Fruit fly (Drosophila melanogaster): ENCODE results near the gene CG42494.

Gene CG42494

DNA sequence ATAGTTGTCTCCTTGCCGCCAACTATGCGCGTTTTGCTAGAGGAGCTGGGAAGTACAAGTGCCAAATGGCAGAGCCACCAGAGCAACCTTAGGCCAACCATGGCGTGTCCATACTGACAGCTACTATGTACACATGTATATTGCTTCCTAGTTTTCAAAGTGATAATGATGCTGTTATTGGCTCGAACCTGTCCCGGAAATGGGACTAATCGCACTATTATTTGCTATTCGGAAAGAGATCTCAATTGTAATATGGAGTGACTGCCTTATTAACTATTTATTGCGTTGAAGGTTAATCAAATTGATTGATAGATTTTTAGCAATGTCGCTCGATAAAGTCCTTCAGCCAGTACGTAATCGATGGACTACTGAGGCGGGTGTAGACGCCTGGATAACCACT lies 20.1 kb downstream of the CG42494 start, which contains the start of gene CG33159:
TSS of gene CG33159 (minus strand) at position 101 of the 400 bp plus-strand sequence.
- TF ChIP-seq CG9705 (GFP tag; optimal IDR thresholded peaks at IDR 0.05) (no peak), pan (optimal IDR thresholded peaks at IDR 0.05) (no peak), GATAd (GFP tag; optimal IDR thresholded peaks at IDR 0.05) (no peak)

DNA sequence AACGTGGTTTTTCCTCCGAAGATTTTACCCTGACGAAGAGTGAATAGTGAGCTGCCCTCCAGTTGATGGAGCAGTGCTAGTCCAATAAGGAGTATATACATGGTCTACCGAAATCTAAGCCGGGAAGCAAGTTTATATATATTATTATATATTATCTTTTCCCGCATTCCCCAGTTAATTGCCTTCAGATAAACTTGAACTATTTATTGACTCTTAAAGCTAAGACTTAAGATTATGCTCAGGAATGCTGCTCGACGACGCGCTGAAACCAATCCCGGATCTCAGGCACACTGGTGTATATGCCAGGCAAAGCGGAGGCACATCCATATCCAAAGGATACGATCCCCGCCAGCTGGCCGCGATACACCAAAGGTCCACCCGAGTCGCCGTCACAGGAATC lies 21.1 kb downstream of the CG42494 start, which contains the start of gene CG32277:
TSS of gene CG32277 (minus strand) at position 101 of the 400 bp plus-strand sequence.
- TF ChIP-seq ey (GFP tag; optimal IDR thresholded peaks at IDR 0.05) (no peak), Hr78 (GFP tag; optimal IDR thresholded peaks at IDR 0.05) (no peak), dsf (GFP tag; optimal IDR thresholded peaks at IDR 0.05; ENCODE audit: borderline replicate concordance) (no peak), Mio (GFP tag; optimal IDR thresholded peaks at IDR 0.05) (no peak), fru (GFP tag; optimal IDR thresholded peaks at IDR 0.05) (no peak), Vsx2 (GFP tag; optimal IDR thresholded peaks at IDR 0.05; ENCODE audit: partially characterized antibody) (no peak), foxo (GFP tag; optimal IDR thresholded peaks at IDR 0.05) (no peak), rgr (GFP tag; optimal IDR thresholded peaks at IDR 0.05) (no peak), HLH106 (tag; optimal IDR thresholded peaks at IDR 0.05) (no peak), brk (GFP tag; optimal IDR thresholded peaks at IDR 0.05) (no peak), woc (GFP tag; optimal IDR thresholded peaks at IDR 0.05) (no peak), usp (GFP tag; optimal IDR thresholded peaks at IDR 0.05) (no peak), Jra (GFP tag; optimal IDR thresholded peaks at IDR 0.05) (no peak), Dif (GFP tag; optimal IDR thresholded peaks at IDR 0.05; ENCODE audit: partially characterized antibody) (no peak)

DNA sequence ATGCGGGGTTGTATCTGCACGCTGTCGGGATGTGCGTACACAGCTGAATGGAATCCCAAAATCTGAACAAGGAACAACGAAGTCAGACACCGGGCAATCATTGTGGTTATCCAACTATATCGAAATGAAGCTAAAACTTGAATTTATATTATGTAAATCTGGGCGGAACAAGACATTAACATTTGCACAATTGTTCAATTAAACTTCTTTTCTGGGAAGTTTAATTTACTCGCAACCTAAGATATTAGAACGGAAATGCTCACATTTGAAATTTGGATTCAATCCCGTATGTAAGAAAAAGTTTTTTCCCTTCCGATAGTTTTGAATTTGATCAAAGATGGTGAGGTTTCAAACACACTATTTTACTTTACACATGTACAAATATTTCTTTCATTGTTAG lies 22.1 kb downstream of the CG42494 start, which contains the start of gene CG33160:
TSS of gene CG33160 (minus strand) at position 101 of the 400 bp plus-strand sequence.
- no peak for TF ChIP-seq jim (GFP tag; optimal IDR thresholded peaks at IDR 0.05)
- TF ChIP-seq Mio (GFP tag; optimal IDR thresholded peaks at IDR 0.05) = no peak
- TF ChIP-seq CG32264 (GFP tag; optimal IDR thresholded peaks at IDR 0.05) = no peak
- TF ChIP-seq ey (GFP tag; optimal IDR thresholded peaks at IDR 0.05) = no peak
- TF ChIP-seq foxo (GFP tag; optimal IDR thresholded peaks at IDR 0.05) = no peak
- TF ChIP-seq dsf (GFP tag; optimal IDR thresholded peaks at IDR 0.05; ENCODE audit: borderline replicate concordance) = no peak

DNA sequence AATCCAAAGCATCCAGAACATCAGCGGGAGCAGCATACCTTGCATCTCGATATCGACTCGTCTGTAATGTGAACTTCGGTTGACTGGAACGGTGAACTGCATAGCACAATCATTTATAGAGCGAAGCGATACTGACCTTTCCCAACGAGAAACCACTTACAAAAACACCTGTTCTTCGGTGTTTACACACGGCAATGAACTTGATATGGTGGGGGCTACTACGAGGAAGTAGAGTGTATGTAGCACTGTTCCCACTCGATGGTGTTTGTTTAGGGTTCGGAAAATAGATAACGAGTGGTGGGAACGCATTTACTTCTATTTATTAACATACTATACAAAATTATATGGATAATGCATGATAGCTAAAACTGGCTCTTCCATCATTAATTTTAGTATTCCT lies 24.7 kb downstream of the CG42494 start, which contains the start of the genes CG32269 and CG32270:
TSS of gene CG32269 (minus strand) at position 91 of the 400 bp plus-strand sequence.
TSS of gene CG32270 (minus strand) at position 91 of the 400 bp plus-strand sequence.
- TF ChIP-seq Hr83 (GFP tag; optimal IDR thresholded peaks at IDR 0.05; ENCODE audit: poor library complexity, severe bottlenecking) = peak; percentile 92
- TF ChIP-seq brk (GFP tag; optimal IDR thresholded peaks at IDR 0.05) = no peak

DNA sequence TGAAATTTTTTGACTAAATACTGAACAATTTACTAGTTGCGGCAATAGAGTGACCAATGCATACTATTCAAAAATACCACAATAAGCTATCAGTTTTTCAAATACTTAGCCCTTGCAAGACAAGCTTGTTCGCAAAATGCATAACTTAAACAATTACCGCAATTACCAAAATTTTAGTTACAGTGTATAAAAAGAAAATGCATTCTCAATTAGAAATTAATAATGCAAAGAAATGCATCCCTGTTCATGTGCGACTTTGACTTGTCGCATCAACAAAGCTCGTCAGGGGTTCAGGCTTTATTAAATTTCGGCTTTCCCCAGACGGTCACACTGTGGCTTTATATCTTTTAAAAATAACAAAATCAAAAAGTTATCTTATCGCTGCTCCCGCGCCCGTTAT lies 34.7 kb downstream of the CG42494 start, which contains the start of the genes hob and nSMase:
TSS of gene hob (minus strand) at position 62 of the 400 bp plus-strand sequence.
TSS of gene nSMase (plus strand) at position 298 of the 400 bp plus-strand sequence.
- TF ChIP-seq OdsH (GFP tag; optimal IDR thresholded peaks at IDR 0.05) (peak; percentile 34), tai (GFP tag; optimal IDR thresholded peaks at IDR 0.05) (no peak), Dfd (GFP tag; optimal IDR thresholded peaks at IDR 0.05) (no peak)

DNA sequence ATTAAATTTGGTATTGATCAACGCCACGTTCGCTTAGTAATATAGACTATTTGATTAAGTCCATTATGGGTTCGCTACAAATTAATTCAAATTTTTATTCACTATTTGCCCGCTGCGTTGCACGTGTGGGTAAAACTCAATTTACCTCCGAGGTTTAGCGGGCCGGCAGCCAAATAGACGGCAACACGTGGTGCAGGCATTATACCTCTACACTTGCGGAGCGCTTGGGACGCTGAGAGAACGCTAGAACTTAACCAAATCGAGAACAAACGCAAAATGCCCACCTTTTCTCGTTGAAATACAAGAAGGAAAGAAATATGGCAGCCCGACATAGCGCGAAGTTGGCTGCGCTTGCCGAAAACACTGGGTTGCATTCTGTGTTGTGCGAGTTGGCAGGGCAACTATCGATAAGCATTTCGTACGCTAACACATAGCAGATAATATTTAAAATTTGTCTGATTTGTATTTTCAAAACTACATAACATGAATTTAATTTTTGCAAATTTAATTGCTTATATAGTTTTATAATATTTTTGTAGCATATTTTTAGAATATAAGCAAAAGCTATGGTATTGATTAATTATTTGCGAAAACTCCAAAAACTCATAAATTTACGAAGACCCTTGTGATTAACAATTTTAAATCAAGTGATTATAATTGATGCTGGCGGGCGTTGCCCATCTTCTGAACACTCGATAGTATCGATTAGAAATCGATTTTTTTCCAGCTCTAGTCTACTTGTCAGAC lies 38.6 kb downstream of the CG42494 start, which contains the start of the genes RpL28 and eIF1:
TSS of gene RpL28 (minus strand) at position 318 of the 747 bp plus-strand sequence.
TSS of gene eIF1 (plus strand) at position 699 of the 747 bp plus-strand sequence.
- TF ChIP-seq CrebA (GFP tag; optimal IDR thresholded peaks at IDR 0.05; ENCODE audit: borderline replicate concordance) (no peak), h (GFP tag; optimal IDR thresholded peaks at IDR 0.05) (peak; percentile 89), tai (GFP tag; optimal IDR thresholded peaks at IDR 0.05) (no peak), GATAd (GFP tag; optimal IDR thresholded peaks at IDR 0.05) (no peak), dl (GFP tag; optimal IDR thresholded peaks at IDR 0.05; ENCODE audit: insufficient read depth in 1 of 2, partially characterized antibody in 2 of 2) (no peak), Jra (GFP tag; optimal IDR thresholded peaks at IDR 0.05) (peak; percentile 84), rgr (GFP tag; optimal IDR thresholded peaks at IDR 0.05) (peak; percentile 96), CG32264 (GFP tag; optimal IDR thresholded peaks at IDR 0.05) (peak; percentile 65), jim (GFP tag; optimal IDR thresholded peaks at IDR 0.05) (no peak), HLH106 (tag; optimal IDR thresholded peaks at IDR 0.05) (peak; percentile 86), N (GFP tag; optimal IDR thresholded peaks at IDR 0.05) (no peak), fru (GFP tag; optimal IDR thresholded peaks at IDR 0.05) (peak; percentile 55), Hr83 (GFP tag; optimal IDR thresholded peaks at IDR 0.05; ENCODE audit: poor library complexity, severe bottlenecking) (peak; percentile 99), woc (GFP tag; optimal IDR thresholded peaks at IDR 0.05) (peak; percentile 45), dmrt93B (GFP tag; optimal IDR thresholded peaks at IDR 0.05) (peak; percentile 96), foxo (GFP tag; optimal IDR thresholded peaks at IDR 0.05) (peak in 1 of 2 experiments; percentile 90), Abd-B (GFP tag; optimal IDR thresholded peaks at IDR 0.05) (no peak), Dif (GFP tag; optimal IDR thresholded peaks at IDR 0.05; ENCODE audit: partially characterized antibody) (peak; percentile 14), OdsH (GFP tag; optimal IDR thresholded peaks at IDR 0.05) (peak; percentile 84), usp (GFP tag; optimal IDR thresholded peaks at IDR 0.05) (no peak), CG9705 (GFP tag; optimal IDR thresholded peaks at IDR 0.05) (peak; percentile 92), Sp1 (GFP tag; optimal IDR thresholded peaks at IDR 0.05) (peak; percentile 91), Hr78 (GFP tag; optimal IDR thresholded peaks at IDR 0.05) (no peak), dsf (GFP tag; optimal IDR thresholded peaks at IDR 0.05; ENCODE audit: borderline replicate concordance) (peak; percentile 83), Dfd (GFP tag; optimal IDR thresholded peaks at IDR 0.05) (no peak), pan (optimal IDR thresholded peaks at IDR 0.05) (no peak), Myc (optimal IDR thresholded peaks at IDR 0.05) (peak; percentile 65), ey (GFP tag; optimal IDR thresholded peaks at IDR 0.05) (peak; percentile 66), sv (GFP tag; optimal IDR thresholded peaks at IDR 0.05) (peak; percentile 92), br (GFP tag; optimal IDR thresholded peaks at IDR 0.05) (peak; percentile 66), Hnf4 (GFP tag; optimal IDR thresholded peaks at IDR 0.05) (peak; percentile 82)

All from whole organism, wandering third instar larva.